Fruit fly (Drosophila melanogaster) whole organism, embryonic: ENCODE data around the gene CG16812.

Source experiments
- Aef1 ChIP-seq: fragments of 200-800 bp; sonication (Bioruptor generic); IDR thresholded peaks from 3 replicates; pipeline ENCODE4 v1.3.6; 2022; ENCODE audit warnings: missing biosample characterization, missing genetic modification characterization
- B-H1 ChIP-seq: fragments of 200-800 bp; sonication (Bioruptor generic); IDR thresholded peaks from 3 replicates; pipeline ENCODE4 v1.3.6; 2022; ENCODE audit warnings: missing biosample characterization, missing genetic modification characterization
- Bdp1 ChIP-seq: fragments of 200-800 bp; sonication (Bioruptor generic); optimal IDR thresholded peaks from 3 replicates; lab custom pipeline; 2016; ENCODE audit warnings: missing biosample characterization, missing genetic modification characterization
- CG10654 ChIP-seq: fragments of 200-800 bp; sonication (Bioruptor generic); optimal IDR thresholded peaks from 2 replicates; lab custom pipeline; 2016; ENCODE audit warnings: missing biosample characterization, missing genetic modification characterization
- CG12155 ChIP-seq: fragments of 200-800 bp; sonication (Bioruptor generic); optimal IDR thresholded peaks from 3 replicates; lab custom pipeline; 2016; ENCODE audit warnings: missing biosample characterization, missing genetic modification characterization
- CG1233 ChIP-seq: fragments of 200-800 bp; sonication (Bioruptor generic); optimal IDR thresholded peaks from 4 replicates; lab custom pipeline; 2018; ENCODE audit warnings: missing biosample characterization, mild to moderate bottlenecking, missing genetic modification characterization
- CG14860 ChIP-seq: fragments of 200-800 bp; sonication (Bioruptor generic); IDR thresholded peaks from 3 replicates; pipeline ENCODE4 v1.3.6; 2022; ENCODE audit warnings: missing biosample characterization, missing genetic modification characterization; ENCODE audit not compliant: partially characterized antibody
- CG16779 ChIP-seq: fragments of 200-800 bp; sonication (Bioruptor generic); IDR thresholded peaks from 2 replicates; pipeline ENCODE4 v1.3.6; 2022; ENCODE audit warnings: missing biosample characterization, missing genetic modification characterization
- CG2129 ChIP-seq: fragments of 200-800 bp; sonication (Bioruptor generic); IDR thresholded peaks from 2 replicates; pipeline ENCODE4 v1.3.6; 2022; ENCODE audit warnings: missing biosample characterization, missing genetic modification characterization; ENCODE audit not compliant: partially characterized antibody
- CG34376 ChIP-seq: fragments of 200-800 bp; sonication (Bioruptor generic); optimal IDR thresholded peaks from 2 replicates; lab custom pipeline; 2018; ENCODE audit warnings: missing biosample characterization, mild to moderate bottlenecking, missing genetic modification characterization
- CG34422 ChIP-seq: fragments of 200-800 bp; sonication (Bioruptor generic); IDR thresholded peaks from 3 replicates; pipeline ENCODE4 v1.3.6; 2022; ENCODE audit warnings: missing biosample characterization, missing genetic modification characterization
- CG3847 ChIP-seq: fragments of 200-800 bp; sonication (Bioruptor generic); IDR thresholded peaks from 2 replicates; pipeline ENCODE4 v1.3.6; 2022; ENCODE audit warnings: missing biosample characterization, missing genetic modification characterization
- CG3995 ChIP-seq: fragments of 200-800 bp; sonication (Bioruptor generic); optimal IDR thresholded peaks from 3 replicates; lab custom pipeline; 2016; ENCODE audit warnings: missing biosample characterization, missing genetic modification characterization
- CG7357 ChIP-seq: fragments of 200-800 bp; sonication (Bioruptor generic); IDR thresholded peaks from 3 replicates; pipeline ENCODE4 v1.3.6; 2022; ENCODE audit warnings: missing biosample characterization, missing genetic modification characterization
- CG7839 ChIP-seq: fragments of 200-800 bp; sonication (Bioruptor generic); optimal IDR thresholded peaks from 3 replicates; lab custom pipeline; 2018; ENCODE audit warnings: missing biosample characterization, mild to moderate bottlenecking, missing genetic modification characterization, moderate library complexity
- CG8290 ChIP-seq, 3 experiments: fragments of 200-800 bp; sonication (Bioruptor generic); optimal IDR thresholded peaks; 2 replicates each; lab custom pipeline; 2016 to 2019; ENCODE audit warnings: missing biosample characterization in 3 of 3, missing genetic modification characterization in 3 of 3, mild to moderate bottlenecking in 2 of 3, moderate library complexity in 1 of 3
- CG8388 ChIP-seq: fragments of 200-800 bp; sonication (Bioruptor generic); optimal IDR thresholded peaks from 2 replicates; lab custom pipeline; 2019; ENCODE audit warnings: missing biosample characterization, mild to moderate bottlenecking, missing genetic modification characterization, moderate library complexity
- CG9797 ChIP-seq: fragments of 200-800 bp; sonication (Bioruptor generic); optimal IDR thresholded peaks from 3 replicates; lab custom pipeline; 2018; ENCODE audit warnings: missing biosample characterization, mild to moderate bottlenecking, missing genetic modification characterization
- CG9932 ChIP-seq: fragments of 200-800 bp; sonication (Bioruptor generic); IDR thresholded peaks from 2 replicates; pipeline ENCODE4 v1.3.6; 2022; ENCODE audit warnings: missing biosample characterization, missing genetic modification characterization
- CHES-1-like ChIP-seq: fragments of 200-800 bp; sonication (Bioruptor generic); optimal IDR thresholded peaks from 2 replicates; lab custom pipeline; 2016; ENCODE audit warnings: missing biosample characterization, missing genetic modification characterization
- Dip3 ChIP-seq: fragments of 200-800 bp; sonication (Bioruptor generic); optimal IDR thresholded peaks from 3 replicates; lab custom pipeline; 2016; ENCODE audit warnings: missing biosample characterization, missing genetic modification characterization
- Doc3 ChIP-seq: fragments of 200-800 bp; sonication (Bioruptor generic); IDR thresholded peaks from 3 replicates; pipeline ENCODE4 v1.3.6; 2022; ENCODE audit warnings: missing biosample characterization, missing genetic modification characterization; ENCODE audit not compliant: partially characterized antibody
- HLH3B ChIP-seq: fragments of 200-800 bp; sonication (Bioruptor generic); IDR thresholded peaks from 2 replicates; pipeline ENCODE4 v1.3.6; 2022; ENCODE audit warnings: missing biosample characterization, missing genetic modification characterization
- HLH4C ChIP-seq: fragments of 200-800 bp; sonication (Bioruptor generic); IDR thresholded peaks from 3 replicates; pipeline ENCODE4 v1.3.6; 2022; ENCODE audit warnings: missing biosample characterization, missing genetic modification characterization; ENCODE audit not compliant: partially characterized antibody
- Max ChIP-seq: fragments of 200-800 bp; sonication (Bioruptor generic); optimal IDR thresholded peaks from 2 replicates; lab custom pipeline; 2016; ENCODE audit warnings: missing biosample characterization, mild to moderate bottlenecking, missing genetic modification characterization
- Mes4 ChIP-seq: fragments of 200-800 bp; sonication (Bioruptor generic); optimal IDR thresholded peaks from 2 replicates; lab custom pipeline; 2016; ENCODE audit warnings: missing biosample characterization, missing genetic modification characterization
- NC2α ChIP-seq: fragments of 200-800 bp; sonication (Bioruptor generic); optimal IDR thresholded peaks from 2 replicates; lab custom pipeline; 2016; ENCODE audit warnings: missing biosample characterization, missing genetic modification characterization
- Oaz ChIP-seq: fragments of 200-800 bp; sonication (Bioruptor generic); IDR thresholded peaks from 2 replicates; pipeline ENCODE4 v1.3.6; 2022; ENCODE audit warnings: missing biosample characterization, missing genetic modification characterization
- Optix ChIP-seq: fragments of 200-800 bp; sonication (Bioruptor generic); IDR thresholded peaks from 3 replicates; pipeline ENCODE4 v1.3.6; 2022; ENCODE audit warnings: missing biosample characterization, missing genetic modification characterization
- Poxn ChIP-seq: fragments of 200-800 bp; sonication (Bioruptor generic); IDR thresholded peaks from 2 replicates; pipeline ENCODE4 v1.3.6; 2022; ENCODE audit warnings: missing biosample characterization, missing genetic modification characterization
- Rfx ChIP-seq: fragments of 200-800 bp; sonication (Bioruptor generic); IDR thresholded peaks from 2 replicates; pipeline ENCODE4 v1.3.6; 2022; ENCODE audit warnings: missing biosample characterization, missing genetic modification characterization
- Six4 ChIP-seq: fragments of 200-800 bp; sonication (Bioruptor generic); optimal IDR thresholded peaks from 2 replicates; lab custom pipeline; 2016; ENCODE audit warnings: missing biosample characterization, missing genetic modification characterization
- Sry-δ ChIP-seq: fragments of 200-800 bp; sonication (Bioruptor generic); optimal IDR thresholded peaks from 2 replicates; lab custom pipeline; 2016; ENCODE audit warnings: missing biosample characterization, missing genetic modification characterization
- cato ChIP-seq: fragments of 200-800 bp; sonication (Bioruptor generic); optimal IDR thresholded peaks from 2 replicates; lab custom pipeline; 2016; ENCODE audit warnings: missing biosample characterization, missing genetic modification characterization, borderline replicate concordance
- ci ChIP-seq: fragments of 200-800 bp; sonication (Bioruptor generic); IDR thresholded peaks from 3 replicates; pipeline ENCODE4 v1.3.6; 2022; ENCODE audit warnings: missing biosample characterization, missing genetic modification characterization
- croc ChIP-seq: fragments of 200-800 bp; sonication (Bioruptor generic); conservative IDR thresholded peaks from 3 replicates; pipeline ENCODE4 v1.3.6; 2022; ENCODE audit warnings: missing biosample characterization, missing genetic modification characterization
- dan ChIP-seq: fragments of 200-800 bp; sonication (Bioruptor generic); IDR thresholded peaks from 2 replicates; pipeline ENCODE4 v1.3.6; 2022; ENCODE audit warnings: missing biosample characterization, missing genetic modification characterization
- disco-r ChIP-seq: fragments of 200-800 bp; sonication (Bioruptor generic); optimal IDR thresholded peaks from 2 replicates; lab custom pipeline; 2016; ENCODE audit warnings: missing biosample characterization, missing genetic modification characterization
- dysf ChIP-seq: fragments of 200-800 bp; sonication (Bioruptor generic); IDR thresholded peaks from 3 replicates; pipeline ENCODE4 v1.3.6; 2022; ENCODE audit warnings: missing biosample characterization, missing genetic modification characterization
- grn ChIP-seq: fragments of 200-800 bp; sonication (Bioruptor generic); optimal IDR thresholded peaks from 3 replicates; lab custom pipeline; 2017; ENCODE audit warnings: missing biosample characterization, missing genetic modification characterization
- insv ChIP-seq, 2 experiments: fragments of 200-800 bp; sonication (Bioruptor generic); optimal IDR thresholded peaks; 3 replicates each; lab custom pipeline; 2016 to 2018; ENCODE audit warnings: missing biosample characterization in 2 of 2, missing genetic modification characterization in 2 of 2
- lmd ChIP-seq: fragments of 200-800 bp; sonication (Bioruptor generic); IDR thresholded peaks from 2 replicates; pipeline ENCODE4 v1.3.6; 2022; ENCODE audit warnings: missing biosample characterization, missing genetic modification characterization
- mirr ChIP-seq: fragments of 200-800 bp; sonication (Bioruptor generic); optimal IDR thresholded peaks from 3 replicates; lab custom pipeline; 2018; ENCODE audit warnings: missing biosample characterization, mild to moderate bottlenecking, missing genetic modification characterization
- nerfin-1 ChIP-seq: fragments of 200-800 bp; sonication (Bioruptor generic); optimal IDR thresholded peaks from 3 replicates; lab custom pipeline; 2019; ENCODE audit warnings: missing biosample characterization, mild to moderate bottlenecking, missing genetic modification characterization, moderate library complexity
- odd ChIP-seq: fragments of 200-800 bp; sonication (Bioruptor generic); optimal IDR thresholded peaks from 2 replicates; lab custom pipeline; 2017; ENCODE audit warnings: missing biosample characterization, mild to moderate bottlenecking, missing genetic modification characterization
- pzg ChIP-seq: fragments of 200-800 bp; sonication (Bioruptor generic); optimal IDR thresholded peaks from 3 replicates; lab custom pipeline; 2018; ENCODE audit warnings: missing biosample characterization, mild to moderate bottlenecking, missing genetic modification characterization, moderate library complexity
- schlank ChIP-seq: fragments of 200-800 bp; sonication (Bioruptor generic); optimal IDR thresholded peaks from 2 replicates; lab custom pipeline; 2018; ENCODE audit warnings: missing biosample characterization, mild to moderate bottlenecking, missing genetic modification characterization
- sob ChIP-seq: fragments of 200-800 bp; sonication (Bioruptor generic); IDR thresholded peaks from 2 replicates; pipeline ENCODE4 v1.3.6; 2022; ENCODE audit warnings: missing biosample characterization, missing genetic modification characterization
- tap ChIP-seq: fragments of 200-800 bp; optimal IDR thresholded peaks from 3 replicates; lab custom pipeline; 2019; ENCODE audit warnings: missing biosample characterization, mild to moderate bottlenecking, missing genetic modification characterization, moderate library complexity
- tin ChIP-seq: fragments of 200-800 bp; sonication (Bioruptor generic); optimal IDR thresholded peaks from 3 replicates; lab custom pipeline; 2016; ENCODE audit warnings: missing biosample characterization, missing genetic modification characterization
- vnd ChIP-seq: fragments of 200-800 bp; sonication (Bioruptor generic); IDR thresholded peaks from 3 replicates; pipeline ENCODE4 v1.3.6; 2022; ENCODE audit warnings: missing biosample characterization, missing genetic modification characterization; ENCODE audit not compliant: partially characterized antibody

The CG16812 gene

DNA sequence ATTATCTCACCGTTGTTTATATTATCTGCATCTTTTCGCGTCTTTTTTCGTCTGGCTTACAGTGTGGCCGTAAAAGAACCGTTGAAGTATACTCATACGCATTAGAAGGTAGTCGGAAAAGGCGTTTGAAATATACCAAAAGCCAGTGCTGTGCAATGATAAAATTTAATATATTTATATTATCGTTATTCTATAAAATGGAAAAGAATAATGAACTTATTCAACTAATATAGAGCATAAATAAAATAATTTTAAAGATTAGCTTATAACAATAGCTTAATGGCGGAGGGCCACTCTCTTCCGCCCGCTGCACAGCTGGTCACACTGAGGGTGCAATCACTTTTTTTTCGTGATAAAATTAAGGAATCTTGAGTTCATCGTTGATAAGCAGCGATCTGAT, 30.5 kb upstream of the CG16812 start, which contains the start of the genes CG16974 and Edem2 (continued):
- TF ChIP-seq Optix (GFP tag; lab: Robert Waterston, UW), result peak; percentile 61; the same call in 1 of the 3 replicates
- TF ChIP-seq CG7839 (tag; lab: Kevin White, UChicago), result no peak
- no peak for TF ChIP-seq CG2129 (GFP tag; lab: Robert Waterston, UW)
- TF ChIP-seq sob, result peak; percentile 87
- TF ChIP-seq CG8290 (GFP tag; optimal IDR thresholded peaks at IDR 0.05; lab: Kevin White, UChicago), result no peak
- TF ChIP-seq CG8290 (tag; optimal IDR thresholded peaks at IDR 0.05; lab: Kevin White, UChicago), result no peak
- TF ChIP-seq Poxn (GFP tag; lab: Robert Waterston, UW), result no peak
- TF ChIP-seq Rfx (GFP tag; lab: Robert Waterston, UW), result peak; percentile 81
- no peak for TF ChIP-seq NC2α
- TF ChIP-seq croc, result no peak; the same call in 1 of the 3 replicates
- peak; percentile 60 for TF ChIP-seq CG3995 (GFP tag; lab: Kevin White, UChicago)
- TF ChIP-seq CG8388 (GFP tag; lab: Kevin White, UChicago), result no peak
- no peak for TF ChIP-seq CG16779 (GFP tag; lab: Robert Waterston, UW)
- TF ChIP-seq CHES-1-like (GFP tag; lab: Kevin White, UChicago), result no peak
- TF ChIP-seq Bdp1 (GFP tag; lab: Kevin White, UChicago), result peak; percentile 45
- no peak for TF ChIP-seq Mes4
- peak; percentile 64 for TF ChIP-seq Six4
- no peak for TF ChIP-seq disco-r (GFP tag; lab: Kevin White, UChicago)
- TF ChIP-seq Oaz, result 0 out of 2 replicates have a peak, but pooled peaks have one; percentile 11
- peak; percentile 76 for TF ChIP-seq HLH3B (GFP tag; lab: Robert Waterston, UW)
- peak in 1 of 2 experiments; percentile 55 for TF ChIP-seq insv (GFP tag; optimal IDR thresholded peaks at IDR 0.05; lab: Kevin White, UChicago)
- TF ChIP-seq Sry-δ, result peak; percentile 3
- TF ChIP-seq tap, result no peak
- peak; percentile 59 for TF ChIP-seq B-H1
- TF ChIP-seq CG14860 (GFP tag; lab: Robert Waterston, UW), result no peak
- peak; percentile 83 for TF ChIP-seq CG9932 (GFP tag; lab: Robert Waterston, UW)
- peak; percentile 60 for TF ChIP-seq Max
- TF ChIP-seq Doc3 (GFP tag; lab: Robert Waterston, UW), result no peak
- TF ChIP-seq CG7357 (GFP tag; lab: Robert Waterston, UW), result peak; percentile 46; the same call in 1 of the 3 replicates
- no peak for TF ChIP-seq vnd (GFP tag; lab: Robert Waterston, UW)
- TF ChIP-seq schlank (tag; lab: Kevin White, UChicago), result no peak
- TF ChIP-seq lmd, result peak; percentile 74
- no peak for TF ChIP-seq mirr (GFP tag; lab: Kevin White, UChicago)
- peak; percentile 84 for TF ChIP-seq CG12155 (GFP tag; lab: Kevin White, UChicago)
- TF ChIP-seq nerfin-1 (tag; lab: Kevin White, UChicago), result no peak
- peak; percentile 50 for TF ChIP-seq CG1233 (GFP tag; lab: Kevin White, UChicago)
- TF ChIP-seq cato (GFP tag; lab: Kevin White, UChicago), result peak; percentile 26
- no peak for TF ChIP-seq grn (GFP tag; lab: Kevin White, UChicago)
- peak; percentile 79 for TF ChIP-seq tin (GFP tag; lab: Kevin White, UChicago)
- TF ChIP-seq Dip3 (GFP tag; lab: Kevin White, UChicago), result peak; percentile 19
- no peak for TF ChIP-seq HLH4C (GFP tag; lab: Robert Waterston, UW)
- peak; percentile 70 for TF ChIP-seq Aef1 (GFP tag; lab: Robert Waterston, UW)
- peak; percentile 96 for TF ChIP-seq CG9797 (GFP tag; lab: Kevin White, UChicago)
- TF ChIP-seq dan, result no peak
- peak; percentile 77 for TF ChIP-seq pzg (GFP tag; lab: Kevin White, UChicago)
- peak; percentile 84 for TF ChIP-seq CG3847 (GFP tag; lab: Robert Waterston, UW)
- peak; percentile 44 for TF ChIP-seq CG34376 (GFP tag; lab: Kevin White, UChicago)
- TF ChIP-seq ci (GFP tag; lab: Robert Waterston, UW), result peak; percentile 80
- TF ChIP-seq odd (GFP tag; lab: Kevin White, UChicago), result no peak
- TF ChIP-seq dysf (GFP tag; lab: Robert Waterston, UW), result peak; percentile 66; the same call in 1 of the 3 replicates
- peak; percentile 73 for TF ChIP-seq CG10654 (GFP tag; lab: Kevin White, UChicago)
- peak; percentile 84 for TF ChIP-seq CG34422 (GFP tag; lab: Robert Waterston, UW)
